Fruit fly (Drosophila melanogaster) whole organism, embryonic: ENCODE data around the gene unc-45.

Experiments used
- Bdp1 ChIP-seq: fragments of 200-800 bp; sonication (Bioruptor generic); optimal IDR thresholded peaks from 3 replicates; lab custom pipeline; 2016; ENCODE audit warnings: missing biosample characterization, missing genetic modification characterization
- CG11093 ChIP-seq: fragments of 200-800 bp; sonication (Bioruptor generic); IDR thresholded peaks from 3 replicates; pipeline ENCODE4 v1.3.6; 2022; ENCODE audit warnings: missing biosample characterization, missing genetic modification characterization
- CG11504 ChIP-seq: fragments of 200-800 bp; sonication (Bioruptor generic); optimal IDR thresholded peaks from 3 replicates; lab custom pipeline; 2019; ENCODE audit warnings: missing biosample characterization, mild to moderate bottlenecking, missing genetic modification characterization, moderate library complexity
- CG13123 ChIP-seq: fragments of 200-800 bp; sonication (Bioruptor generic); optimal IDR thresholded peaks from 2 replicates; lab custom pipeline; 2016; ENCODE audit warnings: missing biosample characterization, missing genetic modification characterization
- CG13775 ChIP-seq: fragments of 200-800 bp; sonication (Bioruptor generic); optimal IDR thresholded peaks from 3 replicates; lab custom pipeline; 2017; ENCODE audit warnings: missing biosample characterization, mild to moderate bottlenecking, missing genetic modification characterization
- CG14050 ChIP-seq: fragments of 200-800 bp; sonication (Bioruptor generic); IDR thresholded peaks from 3 replicates; pipeline ENCODE4 v1.3.6; 2022; ENCODE audit warnings: missing biosample characterization, missing genetic modification characterization
- CG15011 ChIP-seq: fragments of 200-800 bp; sonication (Bioruptor generic); optimal IDR thresholded peaks from 3 replicates; lab custom pipeline; 2018; ENCODE audit warnings: missing biosample characterization, mild to moderate bottlenecking, missing genetic modification characterization
- CG17612 ChIP-seq: fragments of 200-800 bp; sonication (Bioruptor generic); IDR thresholded peaks from 2 replicates; pipeline ENCODE4 v1.3.6; 2022; ENCODE audit warnings: missing biosample characterization, missing genetic modification characterization
- CG18011 ChIP-seq: fragments of 200-800 bp; sonication (Bioruptor generic); optimal IDR thresholded peaks from 2 replicates; lab custom pipeline; 2017; ENCODE audit warnings: missing biosample characterization, missing genetic modification characterization, mild to moderate bottlenecking, moderate library complexity, missing genotype
- CG18476 ChIP-seq: fragments of 200-800 bp; sonication (Bioruptor generic); optimal IDR thresholded peaks from 2 replicates; lab custom pipeline; 2016; ENCODE audit warnings: missing biosample characterization, mild to moderate bottlenecking, missing genetic modification characterization
- CG2120 ChIP-seq: fragments of 200-800 bp; sonication (Bioruptor generic); optimal IDR thresholded peaks from 3 replicates; lab custom pipeline; 2016; ENCODE audit warnings: missing biosample characterization, missing genetic modification characterization
- CG2129 ChIP-seq: fragments of 200-800 bp; sonication (Bioruptor generic); IDR thresholded peaks from 2 replicates; pipeline ENCODE4 v1.3.6; 2022; ENCODE audit warnings: missing biosample characterization, missing genetic modification characterization; ENCODE audit not compliant: partially characterized antibody
- CG2875 ChIP-seq: fragments of 200-800 bp; sonication (Bioruptor generic); optimal IDR thresholded peaks from 2 replicates; lab custom pipeline; 2017; ENCODE audit warnings: missing biosample characterization, mild to moderate bottlenecking, missing genetic modification characterization, missing genetic modification reagents
- CG4404 ChIP-seq: fragments of 200-800 bp; sonication (Bioruptor generic); IDR thresholded peaks from 2 replicates; pipeline ENCODE4 v1.3.6; 2022; ENCODE audit warnings: missing biosample characterization, missing genetic modification characterization
- CG6689 ChIP-seq: fragments of 200-800 bp; sonication (Bioruptor generic); IDR thresholded peaks from 2 replicates; pipeline ENCODE4 v1.3.6; 2022; ENCODE audit warnings: missing biosample characterization, missing genetic modification characterization
- CG6813 ChIP-seq: fragments of 200-800 bp; sonication (Bioruptor generic); optimal IDR thresholded peaks from 2 replicates; lab custom pipeline; 2017; ENCODE audit warnings: missing biosample characterization, missing genetic modification characterization, mild to moderate bottlenecking, moderate library complexity, missing genetic modification reagents
- CG7745 ChIP-seq: fragments of 200-800 bp; sonication (Bioruptor generic); optimal IDR thresholded peaks from 2 replicates; lab custom pipeline; 2018; ENCODE audit warnings: missing biosample characterization, mild to moderate bottlenecking, missing genetic modification characterization, moderate library complexity
- CG7786 ChIP-seq: fragments of 200-800 bp; sonication (Bioruptor generic); optimal IDR thresholded peaks from 2 replicates; lab custom pipeline; 2016; ENCODE audit warnings: missing biosample characterization, missing genetic modification characterization
- CG8359 ChIP-seq: fragments of 200-800 bp; sonication (Bioruptor generic); optimal IDR thresholded peaks from 2 replicates; lab custom pipeline; 2017; ENCODE audit warnings: missing biosample characterization, mild to moderate bottlenecking, missing genetic modification characterization, borderline replicate concordance
- CG9727 ChIP-seq: fragments of 200-800 bp; sonication (Bioruptor generic); optimal IDR thresholded peaks from 3 replicates; lab custom pipeline; 2017; ENCODE audit warnings: missing biosample characterization, mild to moderate bottlenecking, missing genetic modification characterization
- D ChIP-seq, 2 experiments: fragments of 200-800 bp in 1 of 2; fragments of >200 bp in 1 of 2; sonication (Bioruptor generic) in 1 of 2; optimal IDR thresholded peaks; 2 replicates in 1 of 2; 3 replicates in 1 of 2; lab custom pipeline; 2017; ENCODE audit warnings: mild to moderate bottlenecking in 1 of 2, missing biosample characterization in 1 of 2, missing genetic modification characterization in 1 of 2, missing genetic modification reagents in 1 of 2
- Dbx ChIP-seq: fragments of 200-800 bp; sonication (Bioruptor generic); IDR thresholded peaks from 3 replicates; pipeline ENCODE4 v1.3.6; 2022; ENCODE audit warnings: missing biosample characterization, missing genetic modification characterization
- Doc2 ChIP-seq: fragments of 200-800 bp; sonication (Bioruptor generic); IDR thresholded peaks from 2 replicates; pipeline ENCODE4 v1.3.6; 2022; ENCODE audit warnings: missing biosample characterization, missing genetic modification characterization
- Ets65A ChIP-seq: fragments of 200-800 bp; sonication (Bioruptor generic); peaks from one replicate; lab custom pipeline; 2016; ENCODE audit warnings: missing biosample characterization, missing genetic modification characterization
- Gug ChIP-seq: fragments of 200-800 bp; sonication (Bioruptor generic); IDR thresholded peaks from 4 replicates; pipeline ENCODE4 v1.3.6; 2022; ENCODE audit warnings: missing biosample characterization, missing genetic modification characterization
- NC2α ChIP-seq: fragments of 200-800 bp; sonication (Bioruptor generic); optimal IDR thresholded peaks from 2 replicates; lab custom pipeline; 2016; ENCODE audit warnings: missing biosample characterization, missing genetic modification characterization
- Sox102F ChIP-seq: fragments of 200-800 bp; sonication (Bioruptor generic); optimal IDR thresholded peaks from 2 replicates; lab custom pipeline; 2018; ENCODE audit warnings: missing biosample characterization, mild to moderate bottlenecking, missing genetic modification characterization, moderate library complexity
- Stat92E ChIP-seq, 3 experiments: fragments of >200 bp in 2 of 3; fragments of 200-800 bp in 1 of 3; sonication (Bioruptor generic) in 1 of 3; optimal IDR thresholded peaks; 2 replicates each; lab custom pipeline; 2017 to 2019; ENCODE audit warnings: missing biosample characterization in 3 of 3, missing genetic modification characterization in 3 of 3, mild to moderate bottlenecking in 1 of 3, moderate library complexity in 1 of 3
- ab ChIP-seq: fragments of 200-800 bp; sonication (Bioruptor generic); optimal IDR thresholded peaks from 2 replicates; lab custom pipeline; 2016; ENCODE audit warnings: missing biosample characterization, missing genetic modification characterization
- ara ChIP-seq: fragments of 200-800 bp; sonication (Bioruptor generic); IDR thresholded peaks from 2 replicates; pipeline ENCODE4 v1.3.6; 2022; ENCODE audit warnings: missing biosample characterization, missing genetic modification characterization
- bab2 ChIP-seq: fragments of 200-800 bp; sonication (Bioruptor generic); optimal IDR thresholded peaks from 2 replicates; lab custom pipeline; 2016; ENCODE audit warnings: missing biosample characterization, missing genetic modification characterization
- chif ChIP-seq, 2 experiments: fragments of 200-800 bp; sonication (Bioruptor generic); optimal IDR thresholded peaks; 3 replicates each; lab custom pipeline; 2016; ENCODE audit warnings: missing biosample characterization in 2 of 2, missing genetic modification characterization in 2 of 2
- ems ChIP-seq: fragments of 200-800 bp; sonication (Bioruptor generic); optimal IDR thresholded peaks from 3 replicates; lab custom pipeline; 2016; ENCODE audit warnings: missing biosample characterization, missing genetic modification characterization
- ewg ChIP-seq: fragments of 200-800 bp; sonication (Bioruptor generic); optimal IDR thresholded peaks from 3 replicates; lab custom pipeline; 2017; ENCODE audit warnings: mild to moderate bottlenecking, missing biosample characterization, missing genetic modification reagents, missing genetic modification characterization
- fd3F ChIP-seq: fragments of 200-800 bp; sonication (Bioruptor generic); optimal IDR thresholded peaks from 2 replicates; lab custom pipeline; 2018; ENCODE audit warnings: missing biosample characterization, mild to moderate bottlenecking, missing genetic modification characterization, moderate library complexity
- fd96Cb ChIP-seq: fragments of 200-800 bp; sonication (Bioruptor generic); optimal IDR thresholded peaks from 2 replicates; lab custom pipeline; 2018; ENCODE audit warnings: missing biosample characterization, mild to moderate bottlenecking, missing genetic modification characterization, moderate library complexity
- fu2 ChIP-seq: fragments of 200-800 bp; sonication (Bioruptor generic); optimal IDR thresholded peaks from 2 replicates; lab custom pipeline; 2016; ENCODE audit warnings: missing biosample characterization, missing genetic modification characterization
- gcm2 ChIP-seq: fragments of 200-800 bp; sonication (Bioruptor generic); optimal IDR thresholded peaks from 2 replicates; lab custom pipeline; 2016; ENCODE audit warnings: missing biosample characterization, missing genetic modification characterization
- onecut ChIP-seq: fragments of 200-800 bp; sonication (Bioruptor generic); IDR thresholded peaks from 2 replicates; pipeline ENCODE4 v1.3.6; 2022; ENCODE audit warnings: missing biosample characterization, missing genetic modification characterization
- pho ChIP-seq: fragments of 200-800 bp; sonication (Bioruptor generic); optimal IDR thresholded peaks from 2 replicates; lab custom pipeline; 2016; ENCODE audit warnings: missing biosample characterization, missing genetic modification characterization
- sim ChIP-seq: fragments of 200-800 bp; sonication (Bioruptor generic); IDR thresholded peaks from 2 replicates; pipeline ENCODE4 v1.3.6; 2022; ENCODE audit warnings: missing biosample characterization, missing genetic modification characterization
- sima ChIP-seq: fragments of 200-800 bp; sonication (Bioruptor generic); optimal IDR thresholded peaks from 2 replicates; lab custom pipeline; 2016; ENCODE audit warnings: missing biosample characterization, missing genetic modification characterization
- slp2 ChIP-seq: fragments of 200-800 bp; sonication (Bioruptor generic); optimal IDR thresholded peaks from 2 replicates; lab custom pipeline; 2016; ENCODE audit warnings: missing biosample characterization, missing genetic modification characterization
- sqz ChIP-seq: fragments of 200-800 bp; sonication (Bioruptor generic); optimal IDR thresholded peaks from 3 replicates; lab custom pipeline; 2018; ENCODE audit warnings: missing biosample characterization, mild to moderate bottlenecking, missing genetic modification characterization
- stwl ChIP-seq: fragments of 200-800 bp; sonication (Bioruptor generic); optimal IDR thresholded peaks from 3 replicates; lab custom pipeline; 2018; ENCODE audit warnings: missing biosample characterization, mild to moderate bottlenecking, missing genetic modification characterization, moderate library complexity
- tap ChIP-seq: fragments of 200-800 bp; optimal IDR thresholded peaks from 3 replicates; lab custom pipeline; 2019; ENCODE audit warnings: missing biosample characterization, mild to moderate bottlenecking, missing genetic modification characterization, moderate library complexity
- vvl ChIP-seq: fragments of 200-800 bp; sonication (Bioruptor generic); IDR thresholded peaks from 2 replicates; pipeline ENCODE4 v1.3.6; 2022; ENCODE audit warnings: missing biosample characterization, missing genetic modification characterization
- wdn ChIP-seq: fragments of 200-800 bp; sonication (Bioruptor generic); IDR thresholded peaks from 2 replicates; pipeline ENCODE4 v1.3.6; 2022; ENCODE audit warnings: missing biosample characterization, missing genetic modification characterization
- zfh2 ChIP-seq: fragments of 200-800 bp; sonication (Bioruptor generic); optimal IDR thresholded peaks from 2 replicates; lab custom pipeline; 2016; ENCODE audit warnings: missing biosample characterization, missing genetic modification characterization

The unc-45 gene

DNA sequence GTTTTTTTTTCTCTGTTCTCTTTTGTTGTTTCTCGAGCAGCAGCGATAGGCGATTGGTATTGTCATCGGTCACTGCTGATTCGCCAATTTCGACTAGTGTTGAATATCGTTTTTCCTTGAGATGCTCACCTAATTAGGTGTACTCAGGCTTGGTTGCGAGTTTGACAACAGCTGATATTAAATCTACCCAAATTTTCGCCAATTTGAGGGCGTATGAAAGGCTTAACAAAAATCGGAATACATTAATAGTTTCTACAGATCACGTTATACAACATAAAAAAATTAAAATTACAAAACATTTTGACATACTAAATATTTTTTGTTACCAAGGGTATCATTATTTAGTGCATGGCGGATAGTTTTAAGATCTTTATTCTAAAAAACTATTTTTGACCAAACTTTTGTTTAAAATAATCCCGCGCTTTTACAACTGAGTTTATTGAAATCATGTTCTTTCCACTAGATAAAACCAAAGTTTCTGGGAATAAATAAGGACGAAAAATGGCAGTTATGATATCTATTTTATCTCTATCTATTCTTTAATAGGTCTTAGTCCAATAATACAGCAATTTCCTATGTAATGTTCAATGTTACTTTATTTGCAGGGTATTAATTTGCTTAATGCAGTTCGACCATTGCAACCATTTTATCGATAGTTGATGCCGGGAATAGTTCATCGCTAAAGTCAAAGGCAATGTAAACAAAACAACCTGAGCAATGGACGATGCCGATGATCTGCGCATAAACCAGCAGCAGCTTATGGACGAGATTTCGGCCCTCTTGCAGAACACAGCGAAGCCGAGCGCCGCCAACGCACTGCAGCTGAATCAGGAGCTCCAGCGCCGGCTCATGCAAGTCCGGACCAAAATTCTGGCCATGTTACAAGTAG, 19.7 kb upstream of the unc-45 start, which contains the start of the genes CG10435 and Pbp95 (continued):
- TF ChIP-seq Doc2: no peak
- no peak for TF ChIP-seq CG6813 (GFP tag; lab: Kevin White, UChicago)
- TF ChIP-seq CG4404: no peak
- TF ChIP-seq tap (tag; lab: Kevin White, UChicago): no peak
- peak; percentile 13 for TF ChIP-seq stwl (tag; lab: Kevin White, UChicago)
- TF ChIP-seq ab (GFP tag; lab: Kevin White, UChicago): no peak
- peak; percentile 13 for TF ChIP-seq CG18011 (GFP tag; lab: Kevin White, UChicago)
- TF ChIP-seq CG13775: peak; percentile 56
- no peak for TF ChIP-seq CG7745
- TF ChIP-seq fd96Cb (tag; lab: Kevin White, UChicago): peak; percentile 1
- no peak for TF ChIP-seq CG15011
- peak; percentile 53; the same call in 2 of the 3 replicates for TF ChIP-seq CG14050 (GFP tag; lab: Robert Waterston, UW)
- no peak for TF ChIP-seq sima (GFP tag; lab: Kevin White, UChicago)
- TF ChIP-seq NC2α (GFP tag; lab: Kevin White, UChicago): no peak
- TF ChIP-seq CG2129 (GFP tag; lab: Robert Waterston, UW): peak; percentile 56
- no peak for TF ChIP-seq gcm2 (GFP tag; lab: Kevin White, UChicago)
- peak; percentile 59 for TF ChIP-seq pho (GFP tag; lab: Kevin White, UChicago)
- TF ChIP-seq Stat92E (GFP tag; optimal IDR thresholded peaks at IDR 0.05; lab: Kevin White, UChicago): no peak
- TF ChIP-seq wdn (GFP tag; lab: Robert Waterston, UW): no peak
- TF ChIP-seq chif (GFP tag; optimal IDR thresholded peaks at IDR 0.05; lab: Kevin White, UChicago): peak in 1 of 2 experiments; percentile 51
- peak; percentile 70; the same call in 2 of the 4 replicates for TF ChIP-seq Gug (GFP tag; lab: Robert Waterston, UW)
- no peak for TF ChIP-seq CG11504 (tag; lab: Kevin White, UChicago)
- TF ChIP-seq onecut (GFP tag; lab: Robert Waterston, UW): no peak
- TF ChIP-seq Sox102F (GFP tag; lab: Kevin White, UChicago): no peak
- peak; percentile 39 for TF ChIP-seq CG18476 (GFP tag; lab: Kevin White, UChicago)
- TF ChIP-seq vvl (GFP tag; lab: Robert Waterston, UW): peak; percentile 82
- TF ChIP-seq Ets65A (GFP tag; lab: Kevin White, UChicago): peak; percentile 70
- TF ChIP-seq Dbx: peak; percentile 67; the same call in 1 of the 3 replicates
- peak; percentile 60 for TF ChIP-seq CG6689 (GFP tag; lab: Robert Waterston, UW)
- no peak for TF ChIP-seq CG13123 (GFP tag; lab: Kevin White, UChicago)
- peak; percentile 80 for TF ChIP-seq D (optimal IDR thresholded peaks at IDR 0.05; lab: Kevin White, UChicago)
- peak; percentile 28 for TF ChIP-seq D (GFP tag; optimal IDR thresholded peaks at IDR 0.05; lab: Kevin White, UChicago)
- TF ChIP-seq CG11093 (GFP tag; lab: Robert Waterston, UW): no peak
- peak; percentile 73 for TF ChIP-seq CG2120 (GFP tag; lab: Kevin White, UChicago)
- TF ChIP-seq fu2 (GFP tag; lab: Kevin White, UChicago): peak; percentile 40
- peak; percentile 2 for TF ChIP-seq CG7786 (GFP tag; lab: Kevin White, UChicago)
- no peak for TF ChIP-seq Bdp1 (GFP tag; lab: Kevin White, UChicago)
- TF ChIP-seq CG9727 (GFP tag; lab: Kevin White, UChicago): peak; percentile 67
- TF ChIP-seq CG17612 (GFP tag; lab: Robert Waterston, UW): no peak
- no peak for TF ChIP-seq ara (GFP tag; lab: Robert Waterston, UW)
- TF ChIP-seq ewg (GFP tag; lab: Kevin White, UChicago): no peak
- TF ChIP-seq sqz (GFP tag; lab: Kevin White, UChicago): no peak
- no peak for TF ChIP-seq ems
- TF ChIP-seq CG2875 (GFP tag; lab: Kevin White, UChicago): no peak
- TF ChIP-seq bab2 (GFP tag; lab: Kevin White, UChicago): peak; percentile 63
- no peak for TF ChIP-seq CG8359
- TF ChIP-seq fd3F (GFP tag; lab: Kevin White, UChicago): peak; percentile 31
- TF ChIP-seq sim (GFP tag; lab: Robert Waterston, UW): no peak
- peak; percentile 68 for TF ChIP-seq zfh2
- TF ChIP-seq slp2 (GFP tag; lab: Kevin White, UChicago): no peak
